Worm (Caenorhabditis elegans) whole organism, L3 larva: ENCODE measurements around the gene zyg-1.
A peak's percentile ranks its signal among the peaks of the same experiment; 100 is the strongest.

ENCODE experiments used
- ama-1 ChIP-seq: fragments of 150-350 bp; optimal IDR thresholded peaks from 2 replicates; lab custom pipeline; 2018
- ceh-16 ChIP-seq: sonication (generic microtip); optimal IDR thresholded peaks from 2 replicates; lab custom pipeline; 2017; ENCODE audit warnings: missing biosample characterization, missing genetic modification characterization
- egl-27 ChIP-seq: sonication (generic microtip); optimal IDR thresholded peaks from 4 replicates; lab custom pipeline; 2017; ENCODE audit warnings: missing biosample characterization, missing genetic modification reagents, missing genetic modification characterization
- elt-3 ChIP-seq, 3 experiments: fragments of 150-350 bp in 1 of 3; sonication (generic microtip) in 2 of 3; optimal IDR thresholded peaks; 2 replicates in 2 of 3; 4 replicates in 1 of 3; lab custom pipeline; 2014 to 2017; ENCODE audit warnings: missing biosample characterization in 3 of 3, missing genetic modification characterization in 3 of 3
- nfya-1 ChIP-seq: sonication (generic microtip); optimal IDR thresholded peaks from 2 replicates; lab custom pipeline; 2017; ENCODE audit warnings: missing genetic modification characterization, mild to moderate bottlenecking, missing compliant biosample characterization, antibody characterized with exemption, moderate library complexity; ENCODE audit not compliant: insufficient read depth
- nhr-23 ChIP-seq: fragments of 150-350 bp; optimal IDR thresholded peaks from 2 replicates; lab custom pipeline; 2014; ENCODE audit warnings: missing biosample characterization, missing genetic modification reagents, missing genetic modification characterization
- nhr-237 ChIP-seq: fragments of 150-350 bp; optimal IDR thresholded peaks from 2 replicates; lab custom pipeline; 2014; ENCODE audit warnings: missing biosample characterization, missing genetic modification characterization
- nhr-77 ChIP-seq: fragments of 150-350 bp; optimal IDR thresholded peaks from 2 replicates; lab custom pipeline; 2014; ENCODE audit warnings: missing biosample characterization, missing genetic modification characterization
- tbx-2 ChIP-seq: sonication (generic microtip); optimal IDR thresholded peaks from 2 replicates; lab custom pipeline; 2016; ENCODE audit warnings: mild to moderate bottlenecking, missing genetic modification characterization, missing compliant biosample characterization
- unc-62 ChIP-seq: fragments of 150-350 bp; sonication (generic microtip); optimal IDR thresholded peaks from 4 replicates; lab custom pipeline; 2014; ENCODE audit warnings: missing biosample characterization, missing genetic modification reagents, missing genetic modification characterization

DNA sequence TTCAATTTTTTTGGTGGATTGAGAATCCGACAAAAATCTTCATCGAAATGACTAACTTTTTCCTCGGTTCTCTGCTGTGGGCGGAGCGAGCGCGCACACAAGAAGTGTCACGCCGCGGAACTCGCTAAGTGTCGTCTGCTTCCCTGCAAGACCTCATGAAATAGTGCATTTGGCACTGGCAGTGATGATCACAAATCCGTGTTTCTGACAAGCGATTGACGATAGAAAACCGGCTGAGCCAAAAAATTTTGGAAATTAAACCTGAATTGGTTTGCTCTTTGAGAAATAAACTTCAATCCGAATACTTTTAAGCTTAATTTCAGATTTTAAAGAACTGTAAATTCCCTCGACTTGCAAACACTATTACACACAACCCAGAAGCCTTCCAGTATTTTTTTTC lies 51.9 kb downstream of the zyg-1 start:
- TF ChIP-seq nhr-237 (no peak), nhr-77 (tag; lab: Kevin White, UChicago) (peak; percentile 41), nfya-1 (tag; lab: Kevin White, UChicago) (peak; percentile 78), nhr-23 (tag; lab: Kevin White, UChicago) (peak; percentile 81), unc-62 (no peak), tbx-2 (tag; lab: Kevin White, UChicago) (peak; percentile 38), ama-1 (peak; percentile 96), elt-3 (tag; optimal IDR thresholded peaks at IDR 0.05; lab: Kevin White, UChicago) (no peak), ceh-16 (tag; lab: Kevin White, UChicago) (no peak), egl-27 (no peak)
